Fruit fly (Drosophila melanogaster) whole organism, embryonic: ENCODE data around the gene Jon66Cii.

Experiments used
- Adf1 ChIP-seq: fragments of 200-800 bp; sonication (Bioruptor generic); IDR thresholded peaks from 2 replicates; pipeline ENCODE4 v1.3.6; 2022; ENCODE audit warnings: missing biosample characterization, missing genetic modification characterization
- CG10543 ChIP-seq: fragments of 200-800 bp; sonication (Bioruptor generic); optimal IDR thresholded peaks from 3 replicates; lab custom pipeline; 2017; ENCODE audit warnings: missing biosample characterization, mild to moderate bottlenecking, missing genetic modification characterization, moderate library complexity
- CG10979 ChIP-seq: fragments of 200-800 bp; sonication (Bioruptor generic); optimal IDR thresholded peaks from 2 replicates; lab custom pipeline; 2018; ENCODE audit warnings: missing biosample characterization, mild to moderate bottlenecking, missing genetic modification characterization, moderate library complexity
- CG11247 ChIP-seq: fragments of 200-800 bp; sonication (Bioruptor generic); IDR thresholded peaks from 2 replicates; pipeline ENCODE4 v1.3.6; 2022; ENCODE audit warnings: missing biosample characterization, missing genetic modification characterization
- CG17385 ChIP-seq: fragments of 200-800 bp; sonication (Bioruptor generic); optimal IDR thresholded peaks from 3 replicates; lab custom pipeline; 2018; ENCODE audit warnings: missing biosample characterization, mild to moderate bottlenecking, missing genetic modification characterization
- CG30020 ChIP-seq: fragments of 200-800 bp; optimal IDR thresholded peaks from 2 replicates; lab custom pipeline; 2019; ENCODE audit warnings: missing biosample characterization, mild to moderate bottlenecking, missing genetic modification characterization, moderate library complexity
- CG4360 ChIP-seq: fragments of 200-800 bp; sonication (Bioruptor generic); IDR thresholded peaks from 2 replicates; pipeline ENCODE4 v1.3.6; 2022; ENCODE audit warnings: missing biosample characterization, missing genetic modification characterization
- CG6175 ChIP-seq: fragments of 200-800 bp; sonication (Bioruptor generic); IDR thresholded peaks from 3 replicates; pipeline ENCODE4 v1.3.6; 2022; ENCODE audit warnings: missing biosample characterization, missing genetic modification characterization
- CG8281 ChIP-seq: fragments of 200-800 bp; sonication (Bioruptor generic); optimal IDR thresholded peaks from 2 replicates; lab custom pipeline; 2018; ENCODE audit warnings: missing biosample characterization, mild to moderate bottlenecking, missing genetic modification characterization, moderate library complexity
- CG9215 ChIP-seq: fragments of 200-800 bp; sonication (Bioruptor generic); IDR thresholded peaks from 2 replicates; pipeline ENCODE4 v1.3.6; 2022; ENCODE audit warnings: missing biosample characterization, missing genetic modification characterization
- Deaf1 ChIP-seq: fragments of 200-800 bp; optimal IDR thresholded peaks from 3 replicates; lab custom pipeline; 2019; ENCODE audit warnings: missing biosample characterization, mild to moderate bottlenecking, missing genetic modification characterization, moderate library complexity
- Drgx ChIP-seq: fragments of 200-800 bp; sonication (Bioruptor generic); IDR thresholded peaks from 2 replicates; pipeline ENCODE4 v1.3.6; 2022; ENCODE audit warnings: missing biosample characterization, missing genetic modification characterization
- Ets65A ChIP-seq: fragments of 200-800 bp; sonication (Bioruptor generic); peaks from one replicate; lab custom pipeline; 2016; ENCODE audit warnings: missing biosample characterization, missing genetic modification characterization
- Gug ChIP-seq: fragments of 200-800 bp; sonication (Bioruptor generic); IDR thresholded peaks from 4 replicates; pipeline ENCODE4 v1.3.6; 2022; ENCODE audit warnings: missing biosample characterization, missing genetic modification characterization
- HLH4C ChIP-seq: fragments of 200-800 bp; sonication (Bioruptor generic); IDR thresholded peaks from 3 replicates; pipeline ENCODE4 v1.3.6; 2022; ENCODE audit warnings: missing biosample characterization, missing genetic modification characterization; ENCODE audit not compliant: partially characterized antibody
- Hr78 ChIP-seq, 2 experiments: fragments of 200-800 bp in 1 of 2; fragments of >200 bp in 1 of 2; sonication (Bioruptor generic) in 1 of 2; optimal IDR thresholded peaks; 2 replicates each; lab custom pipeline; 2017 to 2019; ENCODE audit warnings: missing biosample characterization in 2 of 2, missing genetic modification characterization in 2 of 2, mild to moderate bottlenecking in 1 of 2, moderate library complexity in 1 of 2
- Rfx ChIP-seq: fragments of 200-800 bp; sonication (Bioruptor generic); IDR thresholded peaks from 2 replicates; pipeline ENCODE4 v1.3.6; 2022; ENCODE audit warnings: missing biosample characterization, missing genetic modification characterization
- TFAM ChIP-seq: fragments of 200-800 bp; sonication (Bioruptor generic); optimal IDR thresholded peaks from 2 replicates; lab custom pipeline; 2017; ENCODE audit warnings: missing biosample characterization, missing genetic modification characterization, inconsistent platforms
- cg ChIP-seq: fragments of 200-800 bp; sonication (Bioruptor generic); optimal IDR thresholded peaks from 3 replicates; lab custom pipeline; 2019; ENCODE audit warnings: missing biosample characterization, mild to moderate bottlenecking, missing genetic modification characterization, moderate library complexity
- chinmo ChIP-seq: fragments of 200-800 bp; sonication (Bioruptor generic); IDR thresholded peaks from 4 replicates; pipeline ENCODE4 v1.3.6; 2022; ENCODE audit warnings: missing biosample characterization, missing genetic modification characterization; ENCODE audit not compliant: partially characterized antibody
- crol ChIP-seq: fragments of 200-800 bp; sonication (Bioruptor generic); IDR thresholded peaks from 2 replicates; pipeline ENCODE4 v1.3.6; 2022; ENCODE audit warnings: missing biosample characterization, missing genetic modification characterization
- hkb ChIP-seq, 2 experiments: fragments of 200-800 bp in 1 of 2; fragments of >200 bp in 1 of 2; sonication (Bioruptor generic) in 1 of 2; IDR thresholded peaks in 1 of 2; optimal IDR thresholded peaks in 1 of 2; 2 replicates each; pipeline versions ENCODE4 v1.3.6 to Lab custom; 2017 to 2022; ENCODE audit warnings: missing biosample characterization in 1 of 2, missing genetic modification characterization in 1 of 2
- kni ChIP-seq: fragments of 200-800 bp; sonication (Bioruptor generic); optimal IDR thresholded peaks from 3 replicates; lab custom pipeline; 2017; ENCODE audit warnings: mild to moderate bottlenecking, missing biosample characterization, missing genetic modification reagents, missing genetic modification characterization
- mirr ChIP-seq: fragments of 200-800 bp; sonication (Bioruptor generic); optimal IDR thresholded peaks from 3 replicates; lab custom pipeline; 2018; ENCODE audit warnings: missing biosample characterization, mild to moderate bottlenecking, missing genetic modification characterization
- nom ChIP-seq: fragments of 200-800 bp; sonication (Bioruptor generic); optimal IDR thresholded peaks from 2 replicates; lab custom pipeline; 2017; ENCODE audit warnings: missing biosample characterization, missing genetic modification characterization, mild to moderate bottlenecking, moderate library complexity, missing genetic modification reagents
- phol ChIP-seq: fragments of 200-800 bp; sonication (Bioruptor generic); optimal IDR thresholded peaks from 3 replicates; lab custom pipeline; 2018; ENCODE audit warnings: missing biosample characterization, mild to moderate bottlenecking, missing genetic modification characterization, moderate library complexity
- repo ChIP-seq: fragments of 200-800 bp; sonication (Bioruptor generic); optimal IDR thresholded peaks from 2 replicates; lab custom pipeline; 2016; ENCODE audit warnings: missing biosample characterization, missing genetic modification characterization
- run ChIP-seq: fragments of 200-800 bp; sonication (Bioruptor generic); optimal IDR thresholded peaks from 3 replicates; lab custom pipeline; 2018; ENCODE audit warnings: missing biosample characterization, mild to moderate bottlenecking, missing genetic modification characterization
- sd ChIP-seq: fragments of 200-800 bp; sonication (Bioruptor generic); optimal IDR thresholded peaks from 3 replicates; lab custom pipeline; 2018; ENCODE audit warnings: missing biosample characterization, mild to moderate bottlenecking, missing genetic modification characterization, moderate library complexity
- trem ChIP-seq: fragments of 200-800 bp; optimal IDR thresholded peaks from 3 replicates; lab custom pipeline; 2019; ENCODE audit warnings: missing biosample characterization, mild to moderate bottlenecking, missing genetic modification characterization, moderate library complexity

Gene Jon66Cii

DNA sequence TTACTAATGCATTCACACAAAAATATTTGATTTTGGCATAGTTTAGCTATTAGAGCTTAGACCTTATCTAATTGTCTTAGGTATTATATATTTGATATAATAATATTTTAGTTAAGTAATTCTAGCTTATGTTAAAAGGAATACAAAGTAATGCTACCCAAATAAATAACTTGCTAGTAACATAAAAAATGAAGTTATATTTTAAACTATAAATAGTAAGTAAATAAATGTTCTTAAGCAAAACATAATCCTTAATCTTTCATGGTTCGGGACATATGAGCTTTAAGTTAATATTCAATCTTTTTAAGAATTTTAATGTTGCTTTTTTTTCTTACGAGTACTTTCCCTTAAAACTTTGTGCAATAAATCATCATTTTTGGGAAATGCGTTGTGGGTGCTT is 29.7 kb upstream of the Jon66Cii start (continued):
- peak; percentile 40 for TF ChIP-seq CG10979

- TF ChIP-seq CG30020 (tag; lab: Kevin White, UChicago) (no peak), hkb (optimal IDR thresholded peaks at IDR 0.05; lab: Kevin White, UChicago) (no peak), hkb (GFP tag; IDR thresholded peaks at IDR 0.05; lab: Robert Waterston, UW) (no peak), Drgx (GFP tag; lab: Robert Waterston, UW) (0 out of 2 replicates have a peak, but pooled peaks have one; percentile 6), kni (GFP tag; lab: Kevin White, UChicago) (no peak), CG4360 (GFP tag; lab: Robert Waterston, UW) (peak; percentile 58), cg (peak; percentile 15), run (tag; lab: Kevin White, UChicago) (no peak), trem (no peak), CG8281 (peak; percentile 53), Gug (peak; percentile 19; the same call in 2 of the 4 replicates), Hr78 (GFP tag; optimal IDR thresholded peaks at IDR 0.05; lab: Kevin White, UChicago) (no peak), CG9215 (GFP tag; lab: Robert Waterston, UW) (no peak), HLH4C (GFP tag; lab: Robert Waterston, UW) (no peak), phol (tag; lab: Kevin White, UChicago) (peak; percentile 15), nom (peak; percentile 53), Adf1 (GFP tag; lab: Robert Waterston, UW) (peak; percentile 59)
Measured at dm6 chr3L:8421808-8422586, 28.5 kb upstream of the Jon66Cii start, which contains the start of gene CG32354. Gene CG32354 (minus strand): TSS chr3L:8422205.

DNA sequence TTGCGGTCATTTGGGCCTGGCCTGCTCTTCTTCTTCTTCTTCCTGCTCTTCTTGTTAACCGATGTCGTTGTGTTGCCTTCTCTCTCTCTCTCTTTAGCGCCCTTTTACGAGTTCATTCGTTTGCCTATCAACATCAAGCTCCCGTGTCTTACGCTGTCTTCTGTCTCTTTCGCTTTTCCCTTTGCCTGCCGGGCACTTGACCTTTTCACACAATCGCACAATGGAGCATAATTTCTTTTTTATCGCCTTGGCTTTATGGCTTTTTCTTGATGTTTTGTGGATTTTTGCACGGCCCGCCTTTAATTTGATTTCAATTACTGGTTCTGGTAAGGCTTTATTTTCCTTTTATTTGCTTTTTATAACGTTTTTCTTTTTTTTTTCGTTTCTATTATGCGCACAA is 27.9 kb upstream of the Jon66Cii start:
- TF ChIP-seq CG17385 (GFP tag; lab: Kevin White, UChicago), result peak; percentile 65
- peak in 1 of 2 experiments; percentile 90 for TF ChIP-seq Hr78 (GFP tag; optimal IDR thresholded peaks at IDR 0.05; lab: Kevin White, UChicago)
- no peak for TF ChIP-seq Rfx (GFP tag; lab: Robert Waterston, UW)
- peak; percentile 27 for TF ChIP-seq Ets65A
- no peak for TF ChIP-seq sd (tag; lab: Kevin White, UChicago)

DNA sequence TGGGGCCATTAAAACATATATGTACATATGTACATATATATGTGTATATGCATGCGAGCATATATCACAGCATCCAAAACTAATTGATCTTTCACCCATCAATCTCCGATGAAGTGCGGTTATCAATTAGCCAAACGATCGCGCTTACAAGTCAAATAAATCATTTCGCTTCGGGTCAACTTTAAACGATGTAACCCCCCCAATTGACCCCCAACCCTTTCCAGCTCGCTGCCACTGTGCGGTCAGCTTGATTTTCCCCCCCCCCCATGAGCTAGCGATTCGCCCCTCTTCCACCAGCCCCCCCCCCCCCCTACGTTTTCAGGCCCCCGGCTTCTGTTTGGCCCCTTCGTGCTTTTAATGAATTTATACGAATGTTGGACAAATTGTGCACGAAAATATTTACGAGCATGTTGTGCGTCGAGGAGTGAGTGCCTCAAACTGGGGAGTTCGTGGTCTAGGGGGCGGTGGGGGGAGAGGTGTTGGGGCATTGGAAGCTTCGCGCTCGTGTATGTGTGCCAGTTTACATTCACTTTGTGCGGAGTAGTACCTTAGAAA is 26.2 kb upstream of the Jon66Cii start:
- no peak for TF ChIP-seq TFAM (GFP tag; lab: Kevin White, UChicago)
- TF ChIP-seq crol, result peak; percentile 90
- TF ChIP-seq kni (GFP tag; lab: Kevin White, UChicago), result peak; percentile 29
- TF ChIP-seq CG6175 (GFP tag; lab: Robert Waterston, UW), result peak; percentile 37; the same call in 1 of the 3 replicates
- peak; percentile 16 for TF ChIP-seq sd (tag; lab: Kevin White, UChicago)
- TF ChIP-seq Hr78 (GFP tag; optimal IDR thresholded peaks at IDR 0.05; lab: Kevin White, UChicago), result peak in 1 of 2 experiments; percentile 98
- 0 out of 4 replicates have a peak, but pooled peaks have one; percentile 28 for TF ChIP-seq chinmo (GFP tag; lab: Robert Waterston, UW)
- TF ChIP-seq repo (GFP tag; lab: Kevin White, UChicago), result no peak
- 0 out of 2 replicates have a peak, but pooled peaks have one; percentile 7 for TF ChIP-seq Drgx (GFP tag; lab: Robert Waterston, UW)
- peak; percentile 85 for TF ChIP-seq Deaf1 (tag; lab: Kevin White, UChicago)
- TF ChIP-seq CG11247 (GFP tag; lab: Robert Waterston, UW), result no peak
- TF ChIP-seq CG10543 (GFP tag; lab: Kevin White, UChicago), result peak; percentile 16
- TF ChIP-seq mirr (GFP tag; lab: Kevin White, UChicago), result peak; percentile 13
